Worm (Caenorhabditis elegans) whole organism, L3 larva: ENCODE data around the gene T20B3.14.

Source experiments
- R02D3.7 ChIP-seq: fragments of 150-350 bp; optimal IDR thresholded peaks from 2 replicates; lab custom pipeline; 2014; ENCODE audit warnings: missing biosample characterization, missing genetic modification characterization
- ZK546.5 ChIP-seq: sonication (generic microtip); optimal IDR thresholded peaks from 2 replicates; lab custom pipeline; 2017; ENCODE audit warnings: missing biosample characterization, missing genetic modification characterization
- ama-1 ChIP-seq: fragments of 150-350 bp; optimal IDR thresholded peaks from 2 replicates; lab custom pipeline; 2018
- ceh-28 ChIP-seq: fragments of 150-350 bp; optimal IDR thresholded peaks from 2 replicates; lab custom pipeline; 2014; ENCODE audit warnings: missing biosample characterization, missing genetic modification reagents, missing genetic modification characterization
- ceh-82 ChIP-seq: fragments of 150-350 bp; optimal IDR thresholded peaks from 2 replicates; lab custom pipeline; 2014; ENCODE audit warnings: missing biosample characterization, missing genetic modification characterization
- ceh-9 ChIP-seq: sonication (generic microtip); optimal IDR thresholded peaks from 2 replicates; lab custom pipeline; 2018; ENCODE audit warnings: missing biosample characterization, missing genetic modification characterization
- daf-12 ChIP-seq: fragments of 150-350 bp; optimal IDR thresholded peaks from 2 replicates; lab custom pipeline; 2014; ENCODE audit warnings: missing biosample characterization, missing genetic modification reagents, missing genetic modification characterization
- egl-5 ChIP-seq: fragments of 150-350 bp; optimal IDR thresholded peaks from 2 replicates; lab custom pipeline; 2017; ENCODE audit warnings: missing biosample characterization, missing genetic modification reagents, missing genetic modification characterization, inconsistent platforms
- elt-1 ChIP-seq: fragments of 150-350 bp; optimal IDR thresholded peaks from 2 replicates; lab custom pipeline; 2014; ENCODE audit warnings: missing biosample characterization, missing genetic modification characterization
- elt-2 ChIP-seq: sonication (generic microtip); optimal IDR thresholded peaks from 2 replicates; lab custom pipeline; 2016; ENCODE audit warnings: missing genetic modification reagents, mild to moderate bottlenecking, missing genetic modification characterization, missing compliant biosample characterization
- eor-1 ChIP-seq, 2 experiments: fragments of 150-350 bp; optimal IDR thresholded peaks; 2 replicates each; lab custom pipeline; 2014 to 2018; ENCODE audit warnings: missing biosample characterization in 2 of 2, missing genetic modification characterization in 2 of 2
- fkh-2 ChIP-seq: fragments of 150-350 bp; optimal IDR thresholded peaks from 2 replicates; lab custom pipeline; 2014; ENCODE audit warnings: missing biosample characterization, missing genetic modification reagents, missing genetic modification characterization
- fos-1 ChIP-seq: fragments of 150-350 bp; optimal IDR thresholded peaks from 2 replicates; lab custom pipeline; 2014; ENCODE audit warnings: missing biosample characterization, missing genetic modification characterization
- hmg-11 ChIP-seq: sonication (generic microtip); optimal IDR thresholded peaks from 2 replicates; lab custom pipeline; 2016; ENCODE audit warnings: missing genetic modification characterization, missing compliant biosample characterization
- jun-1 ChIP-seq: fragments of 150-350 bp; optimal IDR thresholded peaks from 2 replicates; lab custom pipeline; 2014; ENCODE audit warnings: missing biosample characterization, missing genetic modification reagents, missing genetic modification characterization
- lin-15B ChIP-seq: fragments of 150-350 bp; optimal IDR thresholded peaks from 2 replicates; lab custom pipeline; 2014; ENCODE audit warnings: missing biosample characterization, missing genetic modification characterization
- lin-39 ChIP-seq: fragments of 150-350 bp; optimal IDR thresholded peaks from 2 replicates; lab custom pipeline; 2018; ENCODE audit warnings: missing biosample characterization, missing genetic modification reagents, missing genetic modification characterization
- lsy-12 ChIP-seq: sonication (generic microtip); optimal IDR thresholded peaks from 2 replicates; lab custom pipeline; 2016; ENCODE audit warnings: mild to moderate bottlenecking, missing genetic modification characterization, missing compliant biosample characterization
- nfya-1 ChIP-seq: sonication (generic microtip); optimal IDR thresholded peaks from 2 replicates; lab custom pipeline; 2017; ENCODE audit warnings: missing genetic modification characterization, mild to moderate bottlenecking, missing compliant biosample characterization, antibody characterized with exemption, moderate library complexity; ENCODE audit not compliant: insufficient read depth
- nhr-12 ChIP-seq: fragments of 150-350 bp; optimal IDR thresholded peaks from 2 replicates; lab custom pipeline; 2014; ENCODE audit warnings: missing biosample characterization, missing genetic modification characterization
- nhr-237 ChIP-seq: fragments of 150-350 bp; optimal IDR thresholded peaks from 2 replicates; lab custom pipeline; 2014; ENCODE audit warnings: missing biosample characterization, missing genetic modification characterization
- nhr-25 ChIP-seq: sonication (generic microtip); optimal IDR thresholded peaks from 2 replicates; lab custom pipeline; 2017; ENCODE audit warnings: missing biosample characterization, missing genetic modification characterization
- nhr-28 ChIP-seq: fragments of 150-350 bp; optimal IDR thresholded peaks from 2 replicates; lab custom pipeline; 2014; ENCODE audit warnings: missing biosample characterization, missing genetic modification characterization
- nhr-43 ChIP-seq: sonication (generic microtip); optimal IDR thresholded peaks from 2 replicates; lab custom pipeline; 2016; ENCODE audit warnings: mild to moderate bottlenecking, missing genetic modification characterization, missing compliant biosample characterization; ENCODE audit not compliant: poor library complexity, severe bottlenecking
- nhr-67 ChIP-seq: fragments of 150-350 bp; optimal IDR thresholded peaks from 2 replicates; lab custom pipeline; 2014; ENCODE audit warnings: missing biosample characterization, missing genetic modification characterization
- nhr-76 ChIP-seq: fragments of 150-350 bp; sonication (generic microtip); optimal IDR thresholded peaks from 5 replicates; lab custom pipeline; 2014; ENCODE audit warnings: missing biosample characterization, missing genetic modification characterization
- pqm-1 ChIP-seq: fragments of 150-350 bp; optimal IDR thresholded peaks from 2 replicates; lab custom pipeline; 2017; ENCODE audit warnings: missing biosample characterization, missing genetic modification characterization, inconsistent platforms
- sea-2 ChIP-seq: fragments of 150-350 bp; sonication (generic microtip); optimal IDR thresholded peaks from 4 replicates; lab custom pipeline; 2014; ENCODE audit warnings: missing biosample characterization, missing genetic modification reagents, missing genetic modification characterization
- skn-1 ChIP-seq: fragments of 150-350 bp; optimal IDR thresholded peaks from 2 replicates; lab custom pipeline; 2014; ENCODE audit warnings: missing biosample characterization, missing genetic modification characterization
- tbx-2 ChIP-seq: sonication (generic microtip); optimal IDR thresholded peaks from 2 replicates; lab custom pipeline; 2016; ENCODE audit warnings: mild to moderate bottlenecking, missing genetic modification characterization, missing compliant biosample characterization
- unc-39 ChIP-seq: sonication (generic microtip); optimal IDR thresholded peaks from 4 replicates; lab custom pipeline; 2017; ENCODE audit warnings: missing biosample characterization, missing genetic modification characterization
- unc-62 ChIP-seq: fragments of 150-350 bp; sonication (generic microtip); optimal IDR thresholded peaks from 4 replicates; lab custom pipeline; 2014; ENCODE audit warnings: missing biosample characterization, missing genetic modification reagents, missing genetic modification characterization
- zag-1 ChIP-seq: fragments of 150-350 bp; optimal IDR thresholded peaks from 2 replicates; lab custom pipeline; 2014; ENCODE audit warnings: missing biosample characterization, missing genetic modification characterization
- ztf-11 ChIP-seq: fragments of 150-350 bp; optimal IDR thresholded peaks from 2 replicates; lab custom pipeline; 2014; ENCODE audit warnings: missing biosample characterization, missing genetic modification characterization
- ztf-4 ChIP-seq: fragments of 150-350 bp; optimal IDR thresholded peaks from 2 replicates; lab custom pipeline; 2014; ENCODE audit warnings: missing biosample characterization, missing genetic modification characterization

The T20B3.14 gene

ce11 chrV:16853956-16854683 is 33.0 kb upstream of the T20B3.14 start, which contains the start of the genes clec-35 and clec-27:
clec-35 (minus strand) TSS chrV:16854056.
clec-27 (plus strand) TSS chrV:16854633.
- no peak for TF ChIP-seq nhr-237
- no peak for TF ChIP-seq nhr-25
- TF ChIP-seq ceh-82: no peak
- no peak for TF ChIP-seq eor-1 (tag; optimal IDR thresholded peaks at IDR 0.05; lab: Kevin White, UChicago)
- TF ChIP-seq fos-1: no peak
- no peak for TF ChIP-seq sea-2
- TF ChIP-seq elt-2: no peak
- no peak for TF ChIP-seq ztf-11 (tag; lab: Kevin White, UChicago)
- no peak for TF ChIP-seq nhr-12 (tag; lab: Kevin White, UChicago)
- TF ChIP-seq nhr-43 (tag; lab: Kevin White, UChicago): no peak
- no peak for TF ChIP-seq zag-1 (tag; lab: Kevin White, UChicago)
- TF ChIP-seq daf-12 (tag; lab: Kevin White, UChicago): no peak

- TF ChIP-seq zag-1 (tag; lab: Kevin White, UChicago) (no peak), unc-62 (GFP tag; lab: Kevin White, UChicago) (no peak), ztf-4 (tag; lab: Kevin White, UChicago) (no peak), R02D3.7 (tag; lab: Kevin White, UChicago) (no peak), egl-5 (tag; lab: Kevin White, UChicago) (no peak), fos-1 (no peak), nfya-1 (tag; lab: Kevin White, UChicago) (no peak), ama-1 (lab: Kevin White, UChicago) (no peak), hmg-11 (tag; lab: Kevin White, UChicago) (no peak), nhr-25 (no peak), elt-2 (no peak), unc-39 (tag; lab: Kevin White, UChicago) (no peak), nhr-76 (tag; lab: Kevin White, UChicago) (no peak), nhr-12 (tag; lab: Kevin White, UChicago) (no peak), jun-1 (no peak), lsy-12 (tag; lab: Kevin White, UChicago) (no peak), lin-15B (no peak), pqm-1 (tag; lab: Kevin White, UChicago) (no peak), eor-1 (tag; optimal IDR thresholded peaks at IDR 0.05; lab: Kevin White, UChicago) (no peak), ceh-28 (tag; lab: Kevin White, UChicago) (no peak)
- TF ChIP-seq, all 47 proteins: peak for 0
Measured at ce11 chrV:16852002-16852401, 30.9 kb upstream of the T20B3.14 start, which contains the start of gene clec-37. clec-37 (minus strand) TSS chrV:16852102.

ce11 chrV:16848498-16848897 is 27.4 kb upstream of the T20B3.14 start, which contains the start of the genes clec-36 and clec-26:
clec-36 (minus strand) TSS chrV:16848598.
clec-26 (plus strand) TSS chrV:16848611.
- TF ChIP-seq elt-2 (peak; percentile 27), zag-1 (tag; lab: Kevin White, UChicago) (no peak)

- TF ChIP-seq ztf-11 (tag; lab: Kevin White, UChicago) (no peak), nhr-12 (tag; lab: Kevin White, UChicago) (no peak), tbx-2 (tag; lab: Kevin White, UChicago) (no peak), nhr-28 (tag; lab: Kevin White, UChicago) (no peak), ceh-9 (tag; lab: Kevin White, UChicago) (no peak), ZK546.5 (no peak), eor-1 (tag; optimal IDR thresholded peaks at IDR 0.05; lab: Kevin White, UChicago) (no peak), jun-1 (no peak), nhr-237 (no peak), elt-1 (no peak), lin-39 (tag; lab: Kevin White, UChicago) (no peak), skn-1 (no peak), nfya-1 (tag; lab: Kevin White, UChicago) (no peak), nhr-67 (no peak), lin-15B (no peak), fkh-2 (tag; lab: Kevin White, UChicago) (no peak)
Measured at ce11 chrV:16842941-16843340, 21.8 kb upstream of the T20B3.14 start, which contains the start of gene clec-25. clec-25 (plus strand) TSS chrV:16843241.
